Fruit fly (Drosophila melanogaster) whole organism, embryonic: ENCODE measurements around the gene r-cup.

ENCODE experiments used
- Atf3 ChIP-seq: fragments of 200-800 bp; sonication (Bioruptor generic); optimal IDR thresholded peaks from 3 replicates; lab custom pipeline; 2016; ENCODE audit warnings: missing biosample characterization, missing genetic modification characterization
- Atf6 ChIP-seq: fragments of 200-800 bp; sonication (Bioruptor generic); IDR thresholded peaks from 2 replicates; pipeline ENCODE4 v1.3.6; 2022; ENCODE audit warnings: missing biosample characterization, missing genetic modification characterization
- BEAF-32 ChIP-seq: fragments of 200-800 bp; sonication (Bioruptor generic); optimal IDR thresholded peaks from 3 replicates; lab custom pipeline; 2017; ENCODE audit warnings: missing biosample characterization, missing genetic modification characterization, mild to moderate bottlenecking, moderate library complexity, missing genetic modification reagents
- Bdp1 ChIP-seq: fragments of 200-800 bp; sonication (Bioruptor generic); optimal IDR thresholded peaks from 3 replicates; lab custom pipeline; 2016; ENCODE audit warnings: missing biosample characterization, missing genetic modification characterization
- C15 ChIP-seq: fragments of 200-800 bp; sonication (Bioruptor generic); IDR thresholded peaks from 3 replicates; pipeline ENCODE4 v1.3.6; 2022; ENCODE audit warnings: missing biosample characterization, missing genetic modification characterization
- CG10147 ChIP-seq: fragments of 200-800 bp; sonication (Bioruptor generic); optimal IDR thresholded peaks from 2 replicates; lab custom pipeline; 2019; ENCODE audit warnings: missing biosample characterization, mild to moderate bottlenecking, missing genetic modification characterization, moderate library complexity
- CG1024 ChIP-seq: fragments of 200-800 bp; sonication (Bioruptor generic); IDR thresholded peaks from 2 replicates; pipeline ENCODE4 v1.3.6; 2022; ENCODE audit warnings: missing biosample characterization, missing genetic modification characterization
- CG10431 ChIP-seq: fragments of 200-800 bp; sonication (Bioruptor generic); optimal IDR thresholded peaks from 3 replicates; lab custom pipeline; 2018; ENCODE audit warnings: missing biosample characterization, mild to moderate bottlenecking, missing genetic modification characterization
- CG10979 ChIP-seq: fragments of 200-800 bp; sonication (Bioruptor generic); optimal IDR thresholded peaks from 2 replicates; lab custom pipeline; 2018; ENCODE audit warnings: missing biosample characterization, mild to moderate bottlenecking, missing genetic modification characterization, moderate library complexity
- CG11093 ChIP-seq: fragments of 200-800 bp; sonication (Bioruptor generic); IDR thresholded peaks from 3 replicates; pipeline ENCODE4 v1.3.6; 2022; ENCODE audit warnings: missing biosample characterization, missing genetic modification characterization
- CG12071 ChIP-seq: fragments of 200-800 bp; sonication (Bioruptor generic); optimal IDR thresholded peaks from 3 replicates; lab custom pipeline; 2018; ENCODE audit warnings: missing biosample characterization, mild to moderate bottlenecking, missing genetic modification characterization
- CG13775 ChIP-seq: fragments of 200-800 bp; sonication (Bioruptor generic); optimal IDR thresholded peaks from 3 replicates; lab custom pipeline; 2017; ENCODE audit warnings: missing biosample characterization, mild to moderate bottlenecking, missing genetic modification characterization
- CG15479 ChIP-seq: fragments of 200-800 bp; sonication (Bioruptor generic); optimal IDR thresholded peaks from 3 replicates; lab custom pipeline; 2019; ENCODE audit warnings: missing biosample characterization, mild to moderate bottlenecking, missing genetic modification characterization, moderate library complexity
- CG17361 ChIP-seq: fragments of 200-800 bp; sonication (Bioruptor generic); IDR thresholded peaks from 3 replicates; pipeline ENCODE4 v1.3.6; 2022; ENCODE audit warnings: missing biosample characterization, missing genetic modification characterization
- CG18262 ChIP-seq: fragments of 200-800 bp; optimal IDR thresholded peaks from 3 replicates; lab custom pipeline; 2019; ENCODE audit warnings: missing biosample characterization, mild to moderate bottlenecking, missing genetic modification characterization, moderate library complexity
- CG4328 ChIP-seq: fragments of 200-800 bp; sonication (Bioruptor generic); optimal IDR thresholded peaks from 3 replicates; lab custom pipeline; 2017; ENCODE audit warnings: missing biosample characterization, missing genetic modification reagents, missing genetic modification characterization
- CG43689 ChIP-seq: fragments of 200-800 bp; sonication (Bioruptor generic); IDR thresholded peaks from 2 replicates; pipeline ENCODE4 v1.3.6; 2022; ENCODE audit warnings: missing biosample characterization, missing genetic modification characterization
- CG7357 ChIP-seq: fragments of 200-800 bp; sonication (Bioruptor generic); IDR thresholded peaks from 3 replicates; pipeline ENCODE4 v1.3.6; 2022; ENCODE audit warnings: missing biosample characterization, missing genetic modification characterization
- CG8388 ChIP-seq: fragments of 200-800 bp; sonication (Bioruptor generic); optimal IDR thresholded peaks from 2 replicates; lab custom pipeline; 2019; ENCODE audit warnings: missing biosample characterization, mild to moderate bottlenecking, missing genetic modification characterization, moderate library complexity
- CG9797 ChIP-seq: fragments of 200-800 bp; sonication (Bioruptor generic); optimal IDR thresholded peaks from 3 replicates; lab custom pipeline; 2018; ENCODE audit warnings: missing biosample characterization, mild to moderate bottlenecking, missing genetic modification characterization
- CkIIα-i1 ChIP-seq: fragments of 200-800 bp; sonication (Bioruptor generic); IDR thresholded peaks from 2 replicates; pipeline ENCODE4 v1.3.6; 2022; ENCODE audit warnings: missing biosample characterization, missing genetic modification characterization
- Dip2 ChIP-seq: fragments of 200-800 bp; sonication (Bioruptor generic); IDR thresholded peaks from 2 replicates; pipeline ENCODE4 v1.3.6; 2022; ENCODE audit warnings: missing biosample characterization, missing genetic modification characterization
- Dll ChIP-seq: fragments of 200-800 bp; sonication (Bioruptor generic); IDR thresholded peaks from 4 replicates; pipeline ENCODE4 v1.3.6; 2022; ENCODE audit warnings: missing biosample characterization, missing genetic modification characterization; ENCODE audit not compliant: partially characterized antibody
- Doc3 ChIP-seq: fragments of 200-800 bp; sonication (Bioruptor generic); IDR thresholded peaks from 3 replicates; pipeline ENCODE4 v1.3.6; 2022; ENCODE audit warnings: missing biosample characterization, missing genetic modification characterization; ENCODE audit not compliant: partially characterized antibody
- H15 ChIP-seq: fragments of 200-800 bp; sonication (Bioruptor generic); IDR thresholded peaks from 3 replicates; pipeline ENCODE4 v1.3.6; 2022; ENCODE audit warnings: missing biosample characterization, missing genetic modification characterization
- HLH4C ChIP-seq: fragments of 200-800 bp; sonication (Bioruptor generic); IDR thresholded peaks from 3 replicates; pipeline ENCODE4 v1.3.6; 2022; ENCODE audit warnings: missing biosample characterization, missing genetic modification characterization; ENCODE audit not compliant: partially characterized antibody
- Meics ChIP-seq: fragments of 200-800 bp; sonication (Bioruptor generic); optimal IDR thresholded peaks from 2 replicates; lab custom pipeline; 2017; ENCODE audit warnings: missing biosample characterization, mild to moderate bottlenecking, missing genetic modification characterization
- NC2β ChIP-seq: fragments of 200-800 bp; sonication (Bioruptor generic); optimal IDR thresholded peaks from 2 replicates; lab custom pipeline; 2016; ENCODE audit warnings: missing biosample characterization, missing genetic modification characterization
- PHDP ChIP-seq: fragments of 200-800 bp; sonication (Bioruptor generic); optimal IDR thresholded peaks from 3 replicates; lab custom pipeline; 2018; ENCODE audit warnings: missing biosample characterization, mild to moderate bottlenecking, missing genetic modification characterization, moderate library complexity
- ap ChIP-seq: fragments of 200-800 bp; sonication (Bioruptor generic); IDR thresholded peaks from 2 replicates; pipeline ENCODE4 v1.3.6; 2022; ENCODE audit warnings: missing biosample characterization, missing genetic modification characterization
- br ChIP-seq: fragments of >200 bp; optimal IDR thresholded peaks from 2 replicates; lab custom pipeline; 2017
- cato ChIP-seq: fragments of 200-800 bp; sonication (Bioruptor generic); optimal IDR thresholded peaks from 2 replicates; lab custom pipeline; 2016; ENCODE audit warnings: missing biosample characterization, missing genetic modification characterization, borderline replicate concordance
- chinmo ChIP-seq: fragments of 200-800 bp; sonication (Bioruptor generic); IDR thresholded peaks from 4 replicates; pipeline ENCODE4 v1.3.6; 2022; ENCODE audit warnings: missing biosample characterization, missing genetic modification characterization; ENCODE audit not compliant: partially characterized antibody
- danr ChIP-seq: fragments of 200-800 bp; sonication (Bioruptor generic); IDR thresholded peaks from 2 replicates; pipeline ENCODE4 v1.3.6; 2022; ENCODE audit warnings: missing biosample characterization, missing genetic modification characterization
- dysf ChIP-seq: fragments of 200-800 bp; sonication (Bioruptor generic); IDR thresholded peaks from 3 replicates; pipeline ENCODE4 v1.3.6; 2022; ENCODE audit warnings: missing biosample characterization, missing genetic modification characterization
- exex ChIP-seq: fragments of 200-800 bp; sonication (Bioruptor generic); optimal IDR thresholded peaks from 4 replicates; lab custom pipeline; 2018; ENCODE audit warnings: missing biosample characterization, mild to moderate bottlenecking, missing genetic modification characterization, moderate library complexity
- gem ChIP-seq: fragments of 200-800 bp; sonication (Bioruptor generic); optimal IDR thresholded peaks from 2 replicates; lab custom pipeline; 2019; ENCODE audit warnings: missing biosample characterization, mild to moderate bottlenecking, missing genetic modification characterization, moderate library complexity
- hbn ChIP-seq: fragments of 200-800 bp; sonication (Bioruptor generic); IDR thresholded peaks from 2 replicates; pipeline ENCODE4 v1.3.6; 2022; ENCODE audit warnings: missing biosample characterization, missing genetic modification characterization; ENCODE audit not compliant: partially characterized antibody
- her ChIP-seq: fragments of 200-800 bp; sonication (Bioruptor generic); optimal IDR thresholded peaks from 2 replicates; lab custom pipeline; 2016; ENCODE audit warnings: missing biosample characterization, missing genetic modification characterization
- inv ChIP-seq: fragments of 200-800 bp; sonication (Bioruptor generic); IDR thresholded peaks from 2 replicates; pipeline ENCODE4 v1.3.6; 2022; ENCODE audit warnings: missing biosample characterization, missing genetic modification characterization; ENCODE audit not compliant: partially characterized antibody
- jigr1 ChIP-seq: fragments of 200-800 bp; sonication (Bioruptor generic); IDR thresholded peaks from 3 replicates; pipeline ENCODE4 v1.3.6; 2022; ENCODE audit warnings: missing biosample characterization, missing genetic modification characterization
- kah ChIP-seq: fragments of 200-800 bp; sonication (Bioruptor generic); optimal IDR thresholded peaks from 2 replicates; lab custom pipeline; 2018; ENCODE audit warnings: missing biosample characterization, mild to moderate bottlenecking, missing genetic modification characterization
- nerfin-2 ChIP-seq: fragments of 200-800 bp; sonication (Bioruptor generic); IDR thresholded peaks from 2 replicates; pipeline ENCODE4 v1.3.6; 2022; ENCODE audit warnings: missing biosample characterization, missing genetic modification characterization; ENCODE audit not compliant: partially characterized antibody
- phol ChIP-seq: fragments of 200-800 bp; sonication (Bioruptor generic); optimal IDR thresholded peaks from 3 replicates; lab custom pipeline; 2018; ENCODE audit warnings: missing biosample characterization, mild to moderate bottlenecking, missing genetic modification characterization, moderate library complexity
- pzg ChIP-seq: fragments of 200-800 bp; sonication (Bioruptor generic); optimal IDR thresholded peaks from 3 replicates; lab custom pipeline; 2018; ENCODE audit warnings: missing biosample characterization, mild to moderate bottlenecking, missing genetic modification characterization, moderate library complexity
- row ChIP-seq: fragments of 200-800 bp; sonication (Bioruptor generic); IDR thresholded peaks from 3 replicates; pipeline ENCODE4 v1.3.6; 2022; ENCODE audit warnings: missing biosample characterization, missing genetic modification characterization
- stwl ChIP-seq: fragments of 200-800 bp; sonication (Bioruptor generic); optimal IDR thresholded peaks from 3 replicates; lab custom pipeline; 2018; ENCODE audit warnings: missing biosample characterization, mild to moderate bottlenecking, missing genetic modification characterization, moderate library complexity
- tll ChIP-seq, 2 experiments: fragments of 200-800 bp in 1 of 2; fragments of >200 bp in 1 of 2; sonication (Bioruptor generic) in 1 of 2; optimal IDR thresholded peaks; 2 replicates each; lab custom pipeline; 2017 to 2019; ENCODE audit warnings: missing biosample characterization in 2 of 2, missing genetic modification characterization in 2 of 2, mild to moderate bottlenecking in 1 of 2, moderate library complexity in 1 of 2
- usp ChIP-seq: fragments of >200 bp; optimal IDR thresholded peaks from 2 replicates; lab custom pipeline; 2017; ENCODE audit warnings: missing biosample characterization, missing genetic modification characterization
- wek ChIP-seq: fragments of 200-800 bp; sonication (Bioruptor generic); optimal IDR thresholded peaks from 3 replicates; lab custom pipeline; 2018; ENCODE audit warnings: missing biosample characterization, mild to moderate bottlenecking, missing genetic modification characterization, moderate library complexity

r-cup gene

DNA sequence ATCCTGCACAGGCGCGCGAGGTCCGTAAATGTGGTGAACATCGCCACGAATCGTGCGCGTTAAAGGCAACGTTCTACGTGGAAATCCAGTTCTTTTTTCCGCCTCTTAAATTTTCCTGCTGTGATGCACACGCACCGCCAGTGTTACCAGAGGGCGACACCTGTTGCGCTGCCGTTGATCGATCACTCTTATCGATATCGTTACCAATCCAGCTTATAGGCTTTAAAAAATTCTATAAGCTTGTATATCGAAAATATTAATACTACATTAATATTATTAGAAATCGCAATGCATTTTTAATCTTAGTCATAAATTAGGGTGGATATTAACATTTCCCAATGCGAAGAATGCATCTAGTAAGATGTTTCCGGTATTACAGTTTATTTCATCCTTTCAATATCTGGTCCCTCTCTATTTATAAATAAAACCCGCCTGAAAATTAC is 6.2 kb upstream of the r-cup start, which contains the start of gene CG1529 (continued):
- TF ChIP-seq CG10979 (no peak), CG4328 (no peak), CG13775 (GFP tag; lab: Kevin White, UChicago) (no peak), Meics (no peak), CG8388 (GFP tag; lab: Kevin White, UChicago) (no peak), Bdp1 (GFP tag; lab: Kevin White, UChicago) (no peak), Dll (GFP tag; lab: Robert Waterston, UW) (0 out of 4 replicates have a peak, but pooled peaks have one; percentile 56), CG10431 (GFP tag; lab: Kevin White, UChicago) (no peak), HLH4C (GFP tag; lab: Robert Waterston, UW) (peak; percentile 51), Atf6 (GFP tag; lab: Robert Waterston, UW) (no peak), BEAF-32 (GFP tag; lab: Kevin White, UChicago) (peak; percentile 62), chinmo (0 out of 4 replicates have a peak, but pooled peaks have one; percentile 12), her (GFP tag; lab: Kevin White, UChicago) (no peak), CG18262 (tag; lab: Kevin White, UChicago) (no peak), CkIIα-i1 (no peak), stwl (peak; percentile 67), Atf3 (GFP tag; lab: Kevin White, UChicago) (no peak), CG1024 (GFP tag; lab: Robert Waterston, UW) (no peak), cato (GFP tag; lab: Kevin White, UChicago) (no peak), tll (GFP tag; optimal IDR thresholded peaks at IDR 0.05; lab: Kevin White, UChicago) (no peak), kah (peak; percentile 96), inv (peak; percentile 53), br (lab: Kevin White, UChicago) (no peak), CG43689 (GFP tag; lab: Robert Waterston, UW) (no peak), CG10147 (no peak), pzg (peak; percentile 48), usp (GFP tag; lab: Kevin White, UChicago) (no peak), CG11093 (GFP tag; lab: Robert Waterston, UW) (no peak), exex (no peak), danr (GFP tag; lab: Robert Waterston, UW) (no peak), row (GFP tag; lab: Robert Waterston, UW) (no peak; the same call in 2 of the 3 replicates), CG17361 (no peak), wek (GFP tag; lab: Kevin White, UChicago) (no peak), CG15479 (GFP tag; lab: Kevin White, UChicago) (no peak), CG7357 (GFP tag; lab: Robert Waterston, UW) (no peak), jigr1 (GFP tag; lab: Robert Waterston, UW) (no peak), H15 (GFP tag; lab: Robert Waterston, UW) (no peak), CG12071 (GFP tag; lab: Kevin White, UChicago) (no peak), Doc3 (GFP tag; lab: Robert Waterston, UW) (0 out of 3 replicates have a peak, but pooled peaks have one; percentile 46), gem (tag; lab: Kevin White, UChicago) (no peak), CG9797 (GFP tag; lab: Kevin White, UChicago) (peak; percentile 59), phol (tag; lab: Kevin White, UChicago) (no peak), PHDP (tag; lab: Kevin White, UChicago) (no peak), Dip2 (GFP tag; lab: Robert Waterston, UW) (no peak), NC2β (GFP tag; lab: Kevin White, UChicago) (no peak), ap (GFP tag; lab: Robert Waterston, UW) (no peak), dysf (GFP tag; lab: Robert Waterston, UW) (no peak), nerfin-2 (GFP tag; lab: Robert Waterston, UW) (no peak), C15 (GFP tag; lab: Robert Waterston, UW) (no peak), hbn (GFP tag; lab: Robert Waterston, UW) (0 out of 2 replicates have a peak, but pooled peaks have one; percentile 27)
